Worm (Caenorhabditis elegans) whole organism, late embryonic: ENCODE results near the gene pptr-2.

Experiments
- C08G9.2 ChIP-seq: sonication (generic microtip); optimal IDR thresholded peaks from 2 replicates; lab custom pipeline; 2016; ENCODE audit warnings: mild to moderate bottlenecking, missing genetic modification characterization, moderate library complexity, missing compliant biosample characterization
- C38D4.7 ChIP-seq: fragments of 200-800 bp; sonication (Bioruptor generic); optimal IDR thresholded peaks from 2 replicates; lab custom pipeline; 2018; ENCODE audit warnings: mild to moderate bottlenecking, missing genetic modification characterization, moderate library complexity, missing compliant biosample characterization
- F13H6.1 ChIP-seq: sonication (generic microtip); optimal IDR thresholded peaks from 2 replicates; lab custom pipeline; 2016; ENCODE audit warnings: missing genetic modification characterization, missing compliant biosample characterization
- K02D7.2 ChIP-seq: sonication (generic microtip); optimal IDR thresholded peaks from 2 replicates; lab custom pipeline; 2017; ENCODE audit warnings: mild to moderate bottlenecking, missing genetic modification characterization, missing compliant biosample characterization
- T23F11.4 ChIP-seq: fragments of 200-800 bp; sonication (Bioruptor generic); optimal IDR thresholded peaks from 2 replicates; lab custom pipeline; 2018; ENCODE audit warnings: mild to moderate bottlenecking, missing genetic modification characterization, missing compliant biosample characterization
- Y22D7AL.16 ChIP-seq: sonication (generic microtip); optimal IDR thresholded peaks from 2 replicates; lab custom pipeline; 2016; ENCODE audit warnings: missing genetic modification characterization, missing compliant biosample characterization
- ahr-1 ChIP-seq: sonication (generic microtip); optimal IDR thresholded peaks from 2 replicates; lab custom pipeline; 2016; ENCODE audit warnings: missing genetic modification characterization, missing compliant biosample characterization
- ceh-14 ChIP-seq: sonication (generic microtip); optimal IDR thresholded peaks from 2 replicates; lab custom pipeline; 2016; ENCODE audit warnings: missing genotype, missing genetic modification characterization, missing compliant biosample characterization
- ceh-19 ChIP-seq: fragments of 200-800 bp; sonication (Bioruptor generic); optimal IDR thresholded peaks from 2 replicates; lab custom pipeline; 2018; ENCODE audit warnings: mild to moderate bottlenecking, missing genetic modification characterization, missing compliant biosample characterization
- ceh-2 ChIP-seq: sonication (generic microtip); optimal IDR thresholded peaks from 2 replicates; lab custom pipeline; 2016; ENCODE audit warnings: missing genotype, missing genetic modification characterization, missing compliant biosample characterization
- ceh-24 ChIP-seq: sonication (generic microtip); optimal IDR thresholded peaks from 2 replicates; lab custom pipeline; 2016; ENCODE audit warnings: mild to moderate bottlenecking, missing genetic modification characterization, missing compliant biosample characterization
- ceh-30 ChIP-seq: fragments of 150-350 bp; optimal IDR thresholded peaks from 2 replicates; lab custom pipeline; 2014; ENCODE audit warnings: missing biosample characterization, missing genetic modification characterization
- ceh-31 ChIP-seq: sonication (generic microtip); optimal IDR thresholded peaks from 2 replicates; lab custom pipeline; 2016; ENCODE audit warnings: missing genetic modification characterization, missing compliant biosample characterization
- ceh-34 ChIP-seq: sonication (generic microtip); optimal IDR thresholded peaks from 2 replicates; lab custom pipeline; 2016; ENCODE audit warnings: mild to moderate bottlenecking, missing genetic modification characterization, missing compliant biosample characterization
- ceh-45 ChIP-seq: fragments of 200-800 bp; sonication (Bioruptor generic); IDR thresholded peaks from 2 replicates; pipeline ENCODE4 v1.3.6; 2022; ENCODE audit warnings: missing genetic modification reagents, missing genetic modification characterization, missing compliant biosample characterization
- che-1 ChIP-seq: sonication (generic microtip); optimal IDR thresholded peaks from 2 replicates; lab custom pipeline; 2016; ENCODE audit warnings: mild to moderate bottlenecking, missing genetic modification characterization, missing compliant biosample characterization
- dve-1 ChIP-seq: sonication (generic microtip); optimal IDR thresholded peaks from 2 replicates; lab custom pipeline; 2017; ENCODE audit warnings: antibody characterized with exemption, mild to moderate bottlenecking, missing genetic modification characterization, missing compliant biosample characterization
- eyg-1 ChIP-seq: sonication (generic microtip); optimal IDR thresholded peaks from 2 replicates; lab custom pipeline; 2016; ENCODE audit warnings: missing genotype, missing genetic modification characterization, missing compliant biosample characterization
- fax-1 ChIP-seq: sonication (generic microtip); optimal IDR thresholded peaks from 2 replicates; lab custom pipeline; 2016; ENCODE audit warnings: missing genotype, missing genetic modification characterization, missing compliant biosample characterization
- fkh-6 ChIP-seq: sonication (generic microtip); optimal IDR thresholded peaks from 2 replicates; lab custom pipeline; 2016; ENCODE audit warnings: missing genetic modification characterization, missing compliant biosample characterization
- gmeb-2 ChIP-seq: sonication (generic microtip); optimal IDR thresholded peaks from 2 replicates; lab custom pipeline; 2016; ENCODE audit warnings: missing genetic modification characterization, inconsistent platforms, missing compliant biosample characterization
- hlh-13 ChIP-seq: fragments of 200-800 bp; sonication (Bioruptor generic); optimal IDR thresholded peaks from 2 replicates; lab custom pipeline; 2018; ENCODE audit warnings: mild to moderate bottlenecking, missing genetic modification characterization, missing compliant biosample characterization
- hlh-8 ChIP-seq: sonication (generic microtip); optimal IDR thresholded peaks from 2 replicates; lab custom pipeline; 2016; ENCODE audit warnings: missing genotype, missing genetic modification characterization, missing compliant biosample characterization
- mec-3 ChIP-seq: sonication (generic microtip); optimal IDR thresholded peaks from 2 replicates; lab custom pipeline; 2016; ENCODE audit warnings: borderline replicate concordance, missing genetic modification characterization, missing compliant biosample characterization
- nfya-1 ChIP-seq: sonication (generic microtip); optimal IDR thresholded peaks from 2 replicates; lab custom pipeline; 2017; ENCODE audit warnings: missing genetic modification characterization, mild to moderate bottlenecking, missing compliant biosample characterization, antibody characterized with exemption, moderate library complexity
- nhr-11 ChIP-seq: fragments of 150-350 bp; optimal IDR thresholded peaks from 2 replicates; lab custom pipeline; 2014; ENCODE audit warnings: missing biosample characterization, missing genetic modification characterization
- npax-4 ChIP-seq: sonication (generic microtip); optimal IDR thresholded peaks from 2 replicates; lab custom pipeline; 2016; ENCODE audit warnings: missing genetic modification characterization, missing compliant biosample characterization
- pag-3 ChIP-seq: sonication (generic microtip); optimal IDR thresholded peaks from 2 replicates; lab custom pipeline; 2016; ENCODE audit warnings: missing compliant biosample characterization, missing genetic modification characterization, borderline replicate concordance
- pat-9 ChIP-seq: fragments of 200-800 bp; sonication (Bioruptor generic); optimal IDR thresholded peaks from 2 replicates; lab custom pipeline; 2018; ENCODE audit warnings: mild to moderate bottlenecking, missing genetic modification characterization, moderate library complexity, missing compliant biosample characterization
- pax-1 ChIP-seq: fragments of 150-350 bp; optimal IDR thresholded peaks from 2 replicates; lab custom pipeline; 2014; ENCODE audit warnings: missing biosample characterization, missing genetic modification characterization
- pha-4 ChIP-seq: fragments of 150-350 bp; optimal IDR thresholded peaks from 2 replicates; lab custom pipeline; 2018; ENCODE audit warnings: missing biosample characterization, missing genetic modification reagents, missing genetic modification characterization
- pqm-1 ChIP-seq: sonication (generic microtip); optimal IDR thresholded peaks from 2 replicates; lab custom pipeline; 2016; ENCODE audit warnings: missing genetic modification characterization, missing compliant biosample characterization
- pros-1 ChIP-seq: fragments of 150-350 bp; optimal IDR thresholded peaks from 2 replicates; lab custom pipeline; 2014; ENCODE audit warnings: missing biosample characterization, missing genetic modification reagents, missing genetic modification characterization
- rnt-1 ChIP-seq: sonication (generic microtip); optimal IDR thresholded peaks from 2 replicates; lab custom pipeline; 2016; ENCODE audit warnings: missing genetic modification characterization, missing compliant biosample characterization
- sox-4 ChIP-seq: sonication (generic microtip); optimal IDR thresholded peaks from 2 replicates; lab custom pipeline; 2017; ENCODE audit warnings: mild to moderate bottlenecking, missing genetic modification characterization, inconsistent platforms, missing compliant biosample characterization
- syd-9 ChIP-seq: sonication (generic microtip); optimal IDR thresholded peaks from 2 replicates; lab custom pipeline; 2016; ENCODE audit warnings: mild to moderate bottlenecking, missing genetic modification characterization, moderate library complexity, missing compliant biosample characterization
- tbx-2 ChIP-seq: sonication (generic microtip); optimal IDR thresholded peaks from 2 replicates; lab custom pipeline; 2016; ENCODE audit warnings: missing genetic modification characterization, missing compliant biosample characterization
- unc-3 ChIP-seq, 2 experiments: fragments of 200-800 bp in 1 of 2; sonication (Bioruptor generic) in 1 of 2; sonication (generic microtip) in 1 of 2; conservative IDR thresholded peaks in 1 of 2; optimal IDR thresholded peaks in 1 of 2; 2 replicates each; pipeline versions ENCODE4 v1.3.6 to Lab custom; 2016 to 2022; ENCODE audit warnings: missing compliant biosample characterization in 2 of 2, missing genetic modification characterization in 2 of 2, missing genetic modification reagents in 1 of 2
- unc-55 ChIP-seq: sonication (generic microtip); optimal IDR thresholded peaks from 2 replicates; lab custom pipeline; 2017; ENCODE audit warnings: missing biosample characterization, missing genetic modification reagents, missing genetic modification characterization
- zip-5 ChIP-seq: sonication (generic microtip); optimal IDR thresholded peaks from 2 replicates; lab custom pipeline; 2016; ENCODE audit warnings: missing genetic modification characterization, missing compliant biosample characterization
- ztf-16 ChIP-seq: sonication (generic microtip); optimal IDR thresholded peaks from 2 replicates; lab custom pipeline; 2017; ENCODE audit warnings: missing genetic modification characterization, missing compliant biosample characterization

pptr-2 gene

ce11 chrV:11056484-11056883 is 21.8 kb upstream of the pptr-2 start:
- TF ChIP-seq Y22D7AL.16 (no peak), hlh-8 (tag; lab: Kevin White, UChicago) (no peak), K02D7.2 (tag; lab: Kevin White, UChicago) (no peak), mec-3 (no peak), ceh-24 (tag; lab: Kevin White, UChicago) (no peak), rnt-1 (no peak), tbx-2 (tag; lab: Kevin White, UChicago) (no peak), syd-9 (no peak), unc-3 (GFP tag; conservative IDR thresholded peaks at IDR 0.05; lab: Robert Waterston, UW) (no peak), unc-3 (tag; optimal IDR thresholded peaks at IDR 0.05; lab: Kevin White, UChicago) (no peak), F13H6.1 (no peak), ceh-30 (tag; lab: Kevin White, UChicago) (no peak), che-1 (no peak), dve-1 (tag; lab: Kevin White, UChicago) (no peak), ceh-34 (tag; lab: Kevin White, UChicago) (no peak), ceh-31 (no peak), fax-1 (tag; lab: Kevin White, UChicago) (no peak)

- TF ChIP-seq pag-3 (tag; lab: Kevin White, UChicago): no peak
Observed at ce11 chrV:11053827-11054226, 19.1 kb upstream of the pptr-2 start, which contains the start of gene T04C12.7. Gene T04C12.7, plus strand, starts transcription at chrV:11054127.

ce11 chrV:11051921-11052320 is 17.2 kb upstream of the pptr-2 start, which contains the start of gene T04C12.33:
Gene T04C12.33, plus strand, starts transcription at chrV:11052221.
- no peak for TF ChIP-seq ceh-19 (GFP tag; lab: Kevin White, UChicago)
- no peak for TF ChIP-seq ceh-45 (GFP tag; lab: Robert Waterston, UW)
- no peak for TF ChIP-seq ahr-1 (tag; lab: Kevin White, UChicago)
- no peak for TF ChIP-seq C38D4.7
- TF ChIP-seq T23F11.4 (GFP tag; lab: Kevin White, UChicago): no peak
- TF ChIP-seq nhr-11: no peak
- no peak for TF ChIP-seq dve-1 (tag; lab: Kevin White, UChicago)
- TF ChIP-seq C08G9.2 (tag; lab: Kevin White, UChicago): no peak
- TF ChIP-seq ztf-16 (tag; lab: Kevin White, UChicago): no peak
- TF ChIP-seq npax-4: no peak
- no peak for TF ChIP-seq sox-4 (tag; lab: Kevin White, UChicago)
- TF ChIP-seq ceh-34 (tag; lab: Kevin White, UChicago): no peak
- TF ChIP-seq pqm-1 (tag; lab: Kevin White, UChicago): no peak
- TF ChIP-seq pag-3 (tag; lab: Kevin White, UChicago): no peak
- TF ChIP-seq hlh-13 (GFP tag; lab: Kevin White, UChicago): no peak
- TF ChIP-seq gmeb-2 (tag; lab: Kevin White, UChicago): no peak
- TF ChIP-seq syd-9: no peak
- no peak for TF ChIP-seq hlh-8 (tag; lab: Kevin White, UChicago)
- TF ChIP-seq zip-5 (tag; lab: Kevin White, UChicago): no peak
- TF ChIP-seq unc-3 (GFP tag; conservative IDR thresholded peaks at IDR 0.05; lab: Robert Waterston, UW): no peak
- no peak for TF ChIP-seq unc-3 (tag; optimal IDR thresholded peaks at IDR 0.05; lab: Kevin White, UChicago)

ce11 chrV:11048678-11049077 is 13.9 kb upstream of the pptr-2 start, which contains the start of gene srh-74:
Gene srh-74, minus strand, starts transcription at chrV:11048778.
- no peak for TF ChIP-seq pax-1 (tag; lab: Kevin White, UChicago)
- TF ChIP-seq sox-4 (tag; lab: Kevin White, UChicago): no peak

- TF ChIP-seq eyg-1 (no peak), K02D7.2 (tag; lab: Kevin White, UChicago) (no peak), sox-4 (tag; lab: Kevin White, UChicago) (no peak), pqm-1 (tag; lab: Kevin White, UChicago) (no peak), ceh-45 (GFP tag; lab: Robert Waterston, UW) (no peak), pros-1 (no peak), ceh-2 (tag; lab: Kevin White, UChicago) (no peak), pha-4 (tag; lab: Kevin White, UChicago) (no peak), ceh-14 (no peak), fkh-6 (tag; lab: Kevin White, UChicago) (no peak), nfya-1 (no peak), ceh-31 (no peak), unc-55 (GFP tag; lab: Kevin White, UChicago) (no peak), ceh-30 (tag; lab: Kevin White, UChicago) (no peak), rnt-1 (no peak), pat-9 (tag; lab: Kevin White, UChicago) (no peak)
- TF ChIP-seq, all 69 proteins: peak for 0
Observed at ce11 chrV:11046730-11047129, 12.0 kb upstream of the pptr-2 start, which contains the start of gene dhs-18. Gene dhs-18, minus strand, starts transcription at chrV:11046833.
